4 fruit fly cellular contexts compared by ENCODE assay signal in genomic region chr3L:21581984-21582383, dm6.
TF ChIP-seq lines count a peak whose summit lies in the region.

No protein-coding gene starts in this region.

- TF ChIP-seq CTCF in whole organism, embryonic (GFP tag; optimal IDR thresholded peaks at IDR 0.05; lab: Kevin White, UChicago), result no peak

TF ChIP-seq in whole organism, embryonic, 481 proteins besides CTCF, POLR2A, EP300 and RAD21:
- peak; percentile 73 for TF ChIP-seq D19A (tag; optimal IDR thresholded peaks at IDR 0.05; lab: Kevin White, UChicago)
- no peak for TF ChIP-seq Hr39 (optimal IDR thresholded peaks at IDR 0.05; lab: Kevin White, UChicago)

TF ChIP-seq in whole organism, prepupa, 60 proteins besides CTCF, POLR2A, EP300 and RAD21 (continues in another document):
- TF ChIP-seq CG8119 (GFP tag; IDR thresholded peaks at IDR 0.05; lab: Robert Waterston, UW), result no peak
- no peak for TF ChIP-seq CG15336 (GFP tag; IDR thresholded peaks at IDR 0.05; lab: Robert Waterston, UW)
- TF ChIP-seq Eip75B (GFP tag; optimal IDR thresholded peaks at IDR 0.05; lab: Kevin White, UChicago), result peak; percentile 1
- peak; percentile 35 for TF ChIP-seq Sox15 (GFP tag; optimal IDR thresholded peaks at IDR 0.05; lab: Kevin White, UChicago)
- peak; percentile 10 for TF ChIP-seq CG6792 (GFP tag; optimal IDR thresholded peaks at IDR 0.05; lab: Kevin White, UChicago)
- peak; percentile 74 for TF ChIP-seq svp (GFP tag; lab: Kevin White, UChicago)
- TF ChIP-seq CG4318 (GFP tag; optimal IDR thresholded peaks at IDR 0.05; lab: Kevin White, UChicago), result no peak
- peak; percentile 31 for TF ChIP-seq CG8632 (GFP tag; optimal IDR thresholded peaks at IDR 0.05; lab: Kevin White, UChicago)
- peak; percentile 3 for TF ChIP-seq CG9139 (GFP tag; optimal IDR thresholded peaks at IDR 0.05; lab: Kevin White, UChicago)
- TF ChIP-seq CG3919 (GFP tag; optimal IDR thresholded peaks at IDR 0.05; lab: Kevin White, UChicago), result peak; percentile 2
- no peak for TF ChIP-seq net (GFP tag; optimal IDR thresholded peaks at IDR 0.05; lab: Kevin White, UChicago)
- no peak for TF ChIP-seq fd85E (GFP tag; optimal IDR thresholded peaks at IDR 0.05; lab: Kevin White, UChicago)
- peak; percentile 34 for TF ChIP-seq topi (GFP tag; optimal IDR thresholded peaks at IDR 0.05; lab: Kevin White, UChicago)
- peak; percentile 28 for TF ChIP-seq Ets96B (tag; optimal IDR thresholded peaks at IDR 0.05; lab: Kevin White, UChicago)
- TF ChIP-seq Hr4 (GFP tag; optimal IDR thresholded peaks at IDR 0.05; lab: Kevin White, UChicago), result no peak
- peak; percentile 27 for TF ChIP-seq Smox (GFP tag; optimal IDR thresholded peaks at IDR 0.05; lab: Kevin White, UChicago)
- no peak for TF ChIP-seq dac (GFP tag; optimal IDR thresholded peaks at IDR 0.05; lab: Kevin White, UChicago)
- TF ChIP-seq lz (GFP tag; optimal IDR thresholded peaks at IDR 0.05; lab: Kevin White, UChicago), result no peak
- TF ChIP-seq Ets21C (GFP tag; optimal IDR thresholded peaks at IDR 0.05; lab: Kevin White, UChicago), result no peak
- TF ChIP-seq vri (GFP tag; optimal IDR thresholded peaks at IDR 0.05; lab: Kevin White, UChicago), result no peak
- peak; percentile 28 for TF ChIP-seq Met (GFP tag; optimal IDR thresholded peaks at IDR 0.05; lab: Kevin White, UChicago)
- TF ChIP-seq Blimp-1 (GFP tag; optimal IDR thresholded peaks at IDR 0.05; lab: Kevin White, UChicago), result no peak
- TF ChIP-seq CG6276 (GFP tag; optimal IDR thresholded peaks at IDR 0.05; lab: Kevin White, UChicago), result no peak
- peak; percentile 38 for TF ChIP-seq OdsH (GFP tag; optimal IDR thresholded peaks at IDR 0.05; lab: Kevin White, UChicago)
- no peak for TF ChIP-seq CG7368 (GFP tag; optimal IDR thresholded peaks at IDR 0.05; lab: Kevin White, UChicago)
- peak; percentile 81 for TF ChIP-seq Eip78C (GFP tag; lab: Kevin White, UChicago)
- peak; percentile 29 for TF ChIP-seq CG10669 (GFP tag; optimal IDR thresholded peaks at IDR 0.05; lab: Kevin White, UChicago)
- TF ChIP-seq CG34406 (GFP tag; optimal IDR thresholded peaks at IDR 0.05; lab: Kevin White, UChicago), result peak; percentile 11
- no peak for TF ChIP-seq dsx (GFP tag; optimal IDR thresholded peaks at IDR 0.05; lab: Kevin White, UChicago; ENCODE audit: poor library complexity, severe bottlenecking)
- no peak for TF ChIP-seq CG11762 (GFP tag; optimal IDR thresholded peaks at IDR 0.05; lab: Kevin White, UChicago; ENCODE audit: insufficient read depth)

TF ChIP-seq in whole organism, pupa, 21 proteins besides CTCF, POLR2A, EP300 and RAD21:
- TF ChIP-seq CG15710 (tag; optimal IDR thresholded peaks at IDR 0.05; lab: Kevin White, UChicago), result peak; percentile 35
- no peak for TF ChIP-seq CG12605 (GFP tag; IDR thresholded peaks at IDR 0.05; lab: Robert Waterston, UW)
- no peak for TF ChIP-seq CG10348 (GFP tag; IDR thresholded peaks at IDR 0.05; lab: Robert Waterston, UW)
- no peak for TF ChIP-seq CG32121 (GFP tag; IDR thresholded peaks at IDR 0.05; lab: Robert Waterston, UW)
- TF ChIP-seq fd96Ca (GFP tag; IDR thresholded peaks at IDR 0.05; lab: Robert Waterston, UW), result no peak
- TF ChIP-seq CG34367 (tag; optimal IDR thresholded peaks at IDR 0.05; lab: Kevin White, UChicago), result no peak
- TF ChIP-seq CG8301 (tag; optimal IDR thresholded peaks at IDR 0.05; lab: Kevin White, UChicago), result no peak
- TF ChIP-seq CG17806 (tag; optimal IDR thresholded peaks at IDR 0.05; lab: Kevin White, UChicago), result no peak
- peak; percentile 13 for TF ChIP-seq Snoo (tag; optimal IDR thresholded peaks at IDR 0.05; lab: Kevin White, UChicago)
- TF ChIP-seq D1 (tag; optimal IDR thresholded peaks at IDR 0.05; lab: Kevin White, UChicago), result no peak
- TF ChIP-seq CG4496 (GFP tag; IDR thresholded peaks at IDR 0.05; lab: Robert Waterston, UW), result no peak
- TF ChIP-seq CG14655 (GFP tag; optimal IDR thresholded peaks at IDR 0.05; lab: Kevin White, UChicago), result no peak
- no peak for TF ChIP-seq CG13204 (GFP tag; optimal IDR thresholded peaks at IDR 0.05; lab: Kevin White, UChicago)
- TF ChIP-seq Pif1A (GFP tag; optimal IDR thresholded peaks at IDR 0.05; lab: Kevin White, UChicago), result no peak
- peak; percentile 50 for TF ChIP-seq CG8159 (tag; optimal IDR thresholded peaks at IDR 0.05; lab: Kevin White, UChicago)
- no peak for TF ChIP-seq Ets98B (GFP tag; IDR thresholded peaks at IDR 0.05; lab: Robert Waterston, UW)
- TF ChIP-seq Pif1B (GFP tag; optimal IDR thresholded peaks at IDR 0.05; lab: Kevin White, UChicago), result peak; percentile 31
- TF ChIP-seq rn (GFP tag; IDR thresholded peaks at IDR 0.05; lab: Robert Waterston, UW), result no peak
- no peak for TF ChIP-seq gl (tag; optimal IDR thresholded peaks at IDR 0.05; lab: Kevin White, UChicago)
- TF ChIP-seq EcR (GFP tag; optimal IDR thresholded peaks at IDR 0.05; lab: Kevin White, UChicago), result no peak
- peak; percentile 15 for TF ChIP-seq CG9948 (tag; optimal IDR thresholded peaks at IDR 0.05; lab: Kevin White, UChicago)

TF ChIP-seq in whole organism, wandering third instar larva, 38 proteins besides CTCF, POLR2A, EP300 and RAD21:
- TF ChIP-seq Sp1 (GFP tag; optimal IDR thresholded peaks at IDR 0.05; lab: Kevin White, UChicago) (peak; percentile 42), woc (GFP tag; optimal IDR thresholded peaks at IDR 0.05; lab: Kevin White, UChicago) (peak; percentile 26), OdsH (GFP tag; optimal IDR thresholded peaks at IDR 0.05; lab: Kevin White, UChicago) (peak; percentile 37), psq (GFP tag; optimal IDR thresholded peaks at IDR 0.05; lab: Kevin White, UChicago) (peak; percentile 68), HLH106 (tag; optimal IDR thresholded peaks at IDR 0.05; lab: Kevin White, UChicago) (peak; percentile 44), brk (GFP tag; optimal IDR thresholded peaks at IDR 0.05; lab: Kevin White, UChicago) (no peak), pan (optimal IDR thresholded peaks at IDR 0.05; lab: Kevin White, UChicago) (no peak), foxo (GFP tag; optimal IDR thresholded peaks at IDR 0.05; lab: Kevin White, UChicago) (peak in 1 of 2 experiments; percentile 24), dl (GFP tag; optimal IDR thresholded peaks at IDR 0.05; lab: Kevin White, UChicago; ENCODE audit: insufficient read depth in 1 of 2, partially characterized antibody in 2 of 2) (no peak), fru (GFP tag; optimal IDR thresholded peaks at IDR 0.05; lab: Kevin White, UChicago) (peak; percentile 26)
TF ChIP-seq in whole organism, wandering third instar larva: peak in this region for 7.
